Fruit fly (Drosophila melanogaster) whole organism: Measurements from ENCODE around the gene Ppm1.

Experiments used
- CG8478 ChIP-seq: fragments of >200 bp; optimal IDR thresholded peaks from 2 replicates; lab custom pipeline; 2018; ENCODE audit warnings: inconsistent platforms
- Dll ChIP-seq: fragments of >200 bp; optimal IDR thresholded peaks from 2 replicates; lab custom pipeline; 2017
- EcR ChIP-seq, 2 experiments: fragments of >200 bp; optimal IDR thresholded peaks; 2 replicates each; lab custom pipeline; 2017; ENCODE audit warnings: missing biosample characterization in 2 of 2, missing genetic modification characterization in 2 of 2, missing genetic modification reagents in 2 of 2
- pan ChIP-seq: fragments of >200 bp; optimal IDR thresholded peaks from 2 replicates; lab custom pipeline; 2017
- psq ChIP-seq: fragments of >200 bp; optimal IDR thresholded peaks from 2 replicates; lab custom pipeline; 2017
- usp ChIP-seq: fragments of >200 bp; optimal IDR thresholded peaks from 2 replicates; lab custom pipeline; 2017; ENCODE audit warnings: missing biosample characterization, missing genetic modification characterization, mixed read lengths

- TF ChIP-seq psq: no peak
- TF ChIP-seq CG8478 (lab: Kevin White, UChicago): no peak
- no peak for TF ChIP-seq pan (lab: Kevin White, UChicago)
- peak; percentile 34 to 55 for TF ChIP-seq EcR (GFP tag; optimal IDR thresholded peaks at IDR 0.05; lab: Kevin White, UChicago)
- TF ChIP-seq Dll (lab: Kevin White, UChicago): no peak
- no peak for TF ChIP-seq usp
These were observed 21.6 kb upstream of the Ppm1 start for dm6 chr3L:559390-560034.
